Worm (Caenorhabditis elegans): ENCODE measurements around the gene daf-10.

- no peak for TF ChIP-seq ceh-83 (GFP tag; optimal IDR thresholded peaks at IDR 0.05)
- no peak for TF ChIP-seq elt-1 (tag; optimal IDR thresholded peaks at IDR 0.05; ENCODE audit: borderline replicate concordance, insufficient read depth)
- TF ChIP-seq unc-39 (tag; optimal IDR thresholded peaks at IDR 0.05), result no peak
- TF ChIP-seq snpc-4 (tag; optimal IDR thresholded peaks at IDR 0.05), result no peak
- no peak for TF ChIP-seq nhr-76 (tag; optimal IDR thresholded peaks at IDR 0.05)
- no peak for TF ChIP-seq lin-32 (GFP tag; optimal IDR thresholded peaks at IDR 0.05)
- TF ChIP-seq elt-3 (tag; optimal IDR thresholded peaks at IDR 0.05), result no peak
Observed at ce11 chrIV:9144405-9144804, 1.6 kb downstream of the daf-10 start, which contains the start of gene flp-1.

Data from whole organism, mixed stage, embryonic.